ENCODE assay signal across 1 fruit fly cellular context in genomic region chr2L:15333602-15334080, dm6.
TF ChIP-seq lines count a peak whose summit lies in the region.

Gene esg, plus strand, starts transcription at chr2L:15333866.

TF ChIP-seq in whole organism, embryonic, 481 proteins besides CTCF, POLR2A, EP300 and RAD21 (continued from another document and continues in another):
- TF ChIP-seq maf-S (GFP tag; optimal IDR thresholded peaks at IDR 0.05; lab: Kevin White, UChicago) (no peak), YL-1 (GFP tag; optimal IDR thresholded peaks at IDR 0.05; lab: Kevin White, UChicago) (no peak), CG12236 (GFP tag; optimal IDR thresholded peaks at IDR 0.05; lab: Kevin White, UChicago) (no peak), CG7786 (GFP tag; optimal IDR thresholded peaks at IDR 0.05; lab: Kevin White, UChicago) (no peak), CG32772 (GFP tag; IDR thresholded peaks at IDR 0.05; lab: Robert Waterston, UW) (no peak), Aef1 (GFP tag; IDR thresholded peaks at IDR 0.05; lab: Robert Waterston, UW) (no peak), CG9797 (GFP tag; optimal IDR thresholded peaks at IDR 0.05; lab: Kevin White, UChicago) (no peak), CG10654 (GFP tag; optimal IDR thresholded peaks at IDR 0.05; lab: Kevin White, UChicago) (no peak), sqz (GFP tag; optimal IDR thresholded peaks at IDR 0.05; lab: Kevin White, UChicago) (no peak), CG12299 (tag; optimal IDR thresholded peaks at IDR 0.05; lab: Kevin White, UChicago) (no peak), da (GFP tag; optimal IDR thresholded peaks at IDR 0.05; lab: Kevin White, UChicago) (no peak), Max (GFP tag; optimal IDR thresholded peaks at IDR 0.05; lab: Kevin White, UChicago) (no peak), Ssrp (tag; optimal IDR thresholded peaks at IDR 0.05; lab: Kevin White, UChicago) (no peak), Dbx (GFP tag; IDR thresholded peaks at IDR 0.05; lab: Robert Waterston, UW) (no peak), CG1647 (GFP tag; optimal IDR thresholded peaks at IDR 0.05; lab: Kevin White, UChicago) (no peak), ato (GFP tag; IDR thresholded peaks at IDR 0.05; lab: Robert Waterston, UW; ENCODE audit: partially characterized antibody) (peak; percentile 49; the same call in 1 of the 2 replicates), CG14965 (GFP tag; optimal IDR thresholded peaks at IDR 0.05; lab: Kevin White, UChicago; ENCODE audit: borderline replicate concordance) (no peak), CG17385 (GFP tag; optimal IDR thresholded peaks at IDR 0.05; lab: Kevin White, UChicago) (no peak), CG4282 (GFP tag; optimal IDR thresholded peaks at IDR 0.05; lab: Kevin White, UChicago) (no peak), prd (optimal IDR thresholded peaks at IDR 0.05; lab: Kevin White, UChicago) (no peak), prd (GFP tag; IDR thresholded peaks at IDR 0.05; lab: Robert Waterston, UW) (no peak), cwo (GFP tag; optimal IDR thresholded peaks at IDR 0.05; lab: Kevin White, UChicago) (peak; percentile 75), run (tag; optimal IDR thresholded peaks at IDR 0.05; lab: Kevin White, UChicago) (no peak), CG3995 (GFP tag; optimal IDR thresholded peaks at IDR 0.05; lab: Kevin White, UChicago) (no peak), cas (GFP tag; IDR thresholded peaks at IDR 0.05; lab: Robert Waterston, UW) (no peak), Med (GFP tag; lab: Kevin White, UChicago) (peak; percentile 68), CG6175 (GFP tag; IDR thresholded peaks at IDR 0.05; lab: Robert Waterston, UW) (no peak), nerfin-2 (GFP tag; IDR thresholded peaks at IDR 0.05; lab: Robert Waterston, UW; ENCODE audit: partially characterized antibody) (no peak), CG5180 (GFP tag; optimal IDR thresholded peaks at IDR 0.05; lab: Kevin White, UChicago) (no peak), kni (GFP tag; optimal IDR thresholded peaks at IDR 0.05; lab: Kevin White, UChicago) (peak; percentile 88), CG13296 (GFP tag; optimal IDR thresholded peaks at IDR 0.05; lab: Kevin White, UChicago) (no peak), Usf (GFP tag; optimal IDR thresholded peaks at IDR 0.05; lab: Kevin White, UChicago) (no peak), en (GFP tag; optimal IDR thresholded peaks at IDR 0.05; lab: Kevin White, UChicago) (no peak), HLHmδ (GFP tag; optimal IDR thresholded peaks at IDR 0.05; lab: Kevin White, UChicago) (peak; percentile 49), trem (tag; optimal IDR thresholded peaks at IDR 0.05; lab: Kevin White, UChicago) (no peak), CG4404 (GFP tag; IDR thresholded peaks at IDR 0.05; lab: Robert Waterston, UW) (no peak), kay (GFP tag; optimal IDR thresholded peaks at IDR 0.05; lab: Kevin White, UChicago) (no peak), lilli (GFP tag; optimal IDR thresholded peaks at IDR 0.05; lab: Kevin White, UChicago) (no peak), CG7963 (GFP tag; IDR thresholded peaks at IDR 0.05; lab: Robert Waterston, UW; ENCODE audit: partially characterized antibody) (no peak; the same call in 2 of the 3 replicates), inv (GFP tag; IDR thresholded peaks at IDR 0.05; lab: Robert Waterston, UW; ENCODE audit: partially characterized antibody) (no peak), NK7.1 (GFP tag; optimal IDR thresholded peaks at IDR 0.05; lab: Kevin White, UChicago) (no peak), sob (GFP tag; IDR thresholded peaks at IDR 0.05; lab: Robert Waterston, UW) (0 out of 2 replicates have a peak, but pooled peaks have one; percentile 10), bsh (GFP tag; optimal IDR thresholded peaks at IDR 0.05; lab: Kevin White, UChicago) (no peak), CG4854 (GFP tag; optimal IDR thresholded peaks at IDR 0.05; lab: Kevin White, UChicago) (no peak), pzg (GFP tag; optimal IDR thresholded peaks at IDR 0.05; lab: Kevin White, UChicago) (no peak), Mes4 (GFP tag; optimal IDR thresholded peaks at IDR 0.05; lab: Kevin White, UChicago) (no peak), Fer1 (GFP tag; optimal IDR thresholded peaks at IDR 0.05; lab: Kevin White, UChicago) (no peak), CG7372 (GFP tag; IDR thresholded peaks at IDR 0.05; lab: Robert Waterston, UW) (no peak), Fer2 (tag; optimal IDR thresholded peaks at IDR 0.05; lab: Kevin White, UChicago) (no peak), PHDP (tag; optimal IDR thresholded peaks at IDR 0.05; lab: Kevin White, UChicago) (no peak), wek (GFP tag; optimal IDR thresholded peaks at IDR 0.05; lab: Kevin White, UChicago) (no peak), CG17359 (tag; optimal IDR thresholded peaks at IDR 0.05; lab: Kevin White, UChicago) (no peak), ERR (GFP tag; optimal IDR thresholded peaks at IDR 0.05; lab: Kevin White, UChicago) (no peak), GATAe (GFP tag; conservative IDR thresholded peaks at IDR 0.05; lab: Robert Waterston, UW) (no peak), insv (GFP tag; optimal IDR thresholded peaks at IDR 0.05; lab: Kevin White, UChicago) (peak in 1 of 2 experiments; percentile 13), sima (GFP tag; optimal IDR thresholded peaks at IDR 0.05; lab: Kevin White, UChicago) (no peak), Optix (GFP tag; IDR thresholded peaks at IDR 0.05; lab: Robert Waterston, UW) (no peak), ac (GFP tag; optimal IDR thresholded peaks at IDR 0.05; lab: Kevin White, UChicago) (no peak), dimm (GFP tag; IDR thresholded peaks at IDR 0.05; lab: Robert Waterston, UW) (no peak), CG1233 (GFP tag; optimal IDR thresholded peaks at IDR 0.05; lab: Kevin White, UChicago) (no peak), esg (GFP tag; conservative IDR thresholded peaks at IDR 0.05; lab: Robert Waterston, UW) (no peak), CG17361 (GFP tag; IDR thresholded peaks at IDR 0.05; lab: Robert Waterston, UW) (no peak), CG2712 (tag; optimal IDR thresholded peaks at IDR 0.05; lab: Kevin White, UChicago) (peak; percentile 24), br (optimal IDR thresholded peaks at IDR 0.05; lab: Kevin White, UChicago) (no peak), CG1529 (GFP tag; optimal IDR thresholded peaks at IDR 0.05; lab: Kevin White, UChicago) (no peak), bab2 (GFP tag; optimal IDR thresholded peaks at IDR 0.05; lab: Kevin White, UChicago) (no peak), rib (GFP tag; IDR thresholded peaks at IDR 0.05; lab: Robert Waterston, UW) (peak; percentile 24; the same call in 1 of the 2 replicates), CG3065 (GFP tag; optimal IDR thresholded peaks at IDR 0.05; lab: Kevin White, UChicago) (no peak), pan (optimal IDR thresholded peaks at IDR 0.05; lab: Kevin White, UChicago) (no peak), pan (GFP tag; optimal IDR thresholded peaks at IDR 0.05 in 1 of 2, IDR thresholded peaks at IDR 0.05 in 1 of 2) (no peak), CG17328 (GFP tag; IDR thresholded peaks at IDR 0.05; lab: Robert Waterston, UW) (no peak), Eip74EF (GFP tag; optimal IDR thresholded peaks at IDR 0.05; lab: Kevin White, UChicago) (no peak), kah (GFP tag; optimal IDR thresholded peaks at IDR 0.05; lab: Kevin White, UChicago) (peak; percentile 45), sens-2 (GFP tag; IDR thresholded peaks at IDR 0.05; lab: Robert Waterston, UW) (no peak), Tbp (GFP tag; optimal IDR thresholded peaks at IDR 0.05; lab: Kevin White, UChicago) (peak; percentile 85), al (GFP tag; IDR thresholded peaks at IDR 0.05; lab: Robert Waterston, UW) (no peak), cato (GFP tag; optimal IDR thresholded peaks at IDR 0.05; lab: Kevin White, UChicago; ENCODE audit: borderline replicate concordance) (no peak), Dip2 (GFP tag; IDR thresholded peaks at IDR 0.05; lab: Robert Waterston, UW) (no peak), Lpt (GFP tag; optimal IDR thresholded peaks at IDR 0.05; lab: Kevin White, UChicago) (no peak), CG10366 (GFP tag; IDR thresholded peaks at IDR 0.05; lab: Robert Waterston, UW) (no peak), Bdp1 (GFP tag; optimal IDR thresholded peaks at IDR 0.05; lab: Kevin White, UChicago) (no peak), CG3726 (GFP tag; IDR thresholded peaks at IDR 0.05; lab: Robert Waterston, UW) (no peak), Dad (GFP tag; optimal IDR thresholded peaks at IDR 0.05; lab: Kevin White, UChicago) (no peak), Mad (GFP tag; optimal IDR thresholded peaks at IDR 0.05; lab: Kevin White, UChicago) (no peak), CG7839 (tag; optimal IDR thresholded peaks at IDR 0.05; lab: Kevin White, UChicago) (no peak), CG15696 (tag; optimal IDR thresholded peaks at IDR 0.05; lab: Kevin White, UChicago) (no peak), usp (GFP tag; optimal IDR thresholded peaks at IDR 0.05; lab: Kevin White, UChicago) (no peak), CG14014 (GFP tag; IDR thresholded peaks at IDR 0.05; lab: Robert Waterston, UW) (no peak), sna (GFP tag; IDR thresholded peaks at IDR 0.05; lab: Robert Waterston, UW; ENCODE audit: partially characterized antibody) (peak; percentile 75), CG5953 (GFP tag; IDR thresholded peaks at IDR 0.05; lab: Robert Waterston, UW) (no peak), dan (GFP tag; IDR thresholded peaks at IDR 0.05; lab: Robert Waterston, UW) (no peak), CG4360 (GFP tag; IDR thresholded peaks at IDR 0.05; lab: Robert Waterston, UW) (no peak), D (optimal IDR thresholded peaks at IDR 0.05; lab: Kevin White, UChicago) (peak; percentile 61), D (GFP tag; optimal IDR thresholded peaks at IDR 0.05; lab: Kevin White, UChicago) (no peak), NC2α (GFP tag; optimal IDR thresholded peaks at IDR 0.05; lab: Kevin White, UChicago) (peak; percentile 32), H15 (GFP tag; IDR thresholded peaks at IDR 0.05; lab: Robert Waterston, UW) (no peak), gsb (GFP tag; IDR thresholded peaks at IDR 0.05; lab: Robert Waterston, UW) (no peak), Pdp1 (GFP tag; optimal IDR thresholded peaks at IDR 0.05; lab: Kevin White, UChicago) (peak in 1 of 2 experiments; percentile 16), CG12104 (GFP tag; optimal IDR thresholded peaks at IDR 0.05; lab: Kevin White, UChicago) (no peak), CG2120 (GFP tag; optimal IDR thresholded peaks at IDR 0.05; lab: Kevin White, UChicago) (no peak), twi (tag; optimal IDR thresholded peaks at IDR 0.05; lab: Kevin White, UChicago) (no peak), Six4 (GFP tag; optimal IDR thresholded peaks at IDR 0.05; lab: Kevin White, UChicago) (no peak), amos (GFP tag; IDR thresholded peaks at IDR 0.05; lab: Robert Waterston, UW; ENCODE audit: partially characterized antibody) (peak; percentile 39; the same call in 1 of the 2 replicates), Hand (GFP tag; optimal IDR thresholded peaks at IDR 0.05; lab: Kevin White, UChicago) (no peak), stc (GFP tag; IDR thresholded peaks at IDR 0.05; lab: Robert Waterston, UW) (no peak), CG10979 (tag; optimal IDR thresholded peaks at IDR 0.05; lab: Kevin White, UChicago) (no peak), CG11398 (GFP tag; optimal IDR thresholded peaks at IDR 0.05; lab: Kevin White, UChicago) (no peak), CG8924 (tag; optimal IDR thresholded peaks at IDR 0.05; lab: Kevin White, UChicago) (peak; percentile 8), CG16779 (GFP tag; IDR thresholded peaks at IDR 0.05; lab: Robert Waterston, UW) (no peak), CG8281 (tag; optimal IDR thresholded peaks at IDR 0.05; lab: Kevin White, UChicago) (no peak), sens (GFP tag; lab: Kevin White, UChicago) (peak; percentile 61), Atf6 (GFP tag; IDR thresholded peaks at IDR 0.05; lab: Robert Waterston, UW) (no peak), CG2678 (tag; optimal IDR thresholded peaks at IDR 0.05; lab: Kevin White, UChicago) (no peak), CG12769 (tag; optimal IDR thresholded peaks at IDR 0.05; lab: Kevin White, UChicago) (no peak), Taf1 (GFP tag; IDR thresholded peaks at IDR 0.05; lab: Robert Waterston, UW) (no peak), CG6654 (GFP tag; optimal IDR thresholded peaks at IDR 0.05; lab: Kevin White, UChicago) (no peak), CG34422 (GFP tag; IDR thresholded peaks at IDR 0.05; lab: Robert Waterston, UW) (no peak), Hr51 (GFP tag; optimal IDR thresholded peaks at IDR 0.05; lab: Kevin White, UChicago) (no peak), tx (GFP tag; optimal IDR thresholded peaks at IDR 0.05; lab: Kevin White, UChicago) (no peak), hth (optimal IDR thresholded peaks at IDR 0.05; lab: Kevin White, UChicago) (no peak), fd3F (GFP tag; optimal IDR thresholded peaks at IDR 0.05; lab: Kevin White, UChicago) (no peak), CG31388 (GFP tag; optimal IDR thresholded peaks at IDR 0.05; lab: Kevin White, UChicago) (no peak), cad (GFP tag; optimal IDR thresholded peaks at IDR 0.05; lab: Kevin White, UChicago) (peak; percentile 44), danr (GFP tag; IDR thresholded peaks at IDR 0.05; lab: Robert Waterston, UW) (no peak), dmrt11E (tag; optimal IDR thresholded peaks at IDR 0.05; lab: Kevin White, UChicago) (no peak), CG4424 (GFP tag; optimal IDR thresholded peaks at IDR 0.05; lab: Kevin White, UChicago) (no peak), Nf-YC (tag; optimal IDR thresholded peaks at IDR 0.05; lab: Kevin White, UChicago) (peak; percentile 99), Hr3 (GFP tag; optimal IDR thresholded peaks at IDR 0.05; lab: Kevin White, UChicago) (no peak), gce (GFP tag; IDR thresholded peaks at IDR 0.05; lab: Robert Waterston, UW) (peak; percentile 38; the same call in 1 of the 3 replicates), Vsx1 (GFP tag; optimal IDR thresholded peaks at IDR 0.05; lab: Kevin White, UChicago) (no peak), chn (GFP tag; optimal IDR thresholded peaks at IDR 0.05; lab: Kevin White, UChicago) (no peak), CG9727 (GFP tag; optimal IDR thresholded peaks at IDR 0.05; lab: Kevin White, UChicago) (no peak), fd64A (GFP tag; optimal IDR thresholded peaks at IDR 0.05; lab: Kevin White, UChicago) (no peak), tna (GFP tag; IDR thresholded peaks at IDR 0.05; lab: Robert Waterston, UW; ENCODE audit: partially characterized antibody) (no peak), sc (optimal IDR thresholded peaks at IDR 0.05; lab: Kevin White, UChicago) (no peak), sc (GFP tag; optimal IDR thresholded peaks at IDR 0.05; lab: Kevin White, UChicago) (no peak), Neu2 (GFP tag; optimal IDR thresholded peaks at IDR 0.05; lab: Kevin White, UChicago; ENCODE audit: borderline replicate concordance) (no peak), Ets65A (GFP tag; lab: Kevin White, UChicago) (no peak), Gug (GFP tag; IDR thresholded peaks at IDR 0.05; lab: Robert Waterston, UW) (no peak), trh (GFP tag; optimal IDR thresholded peaks at IDR 0.05; lab: Kevin White, UChicago) (no peak)
